Fruit fly (Drosophila melanogaster) whole organism, embryonic: ENCODE measurements around the gene CG13365.
A peak's percentile ranks its signal among the peaks of the same experiment; 100 is the strongest.

Experiments used
- Aef1 ChIP-seq: fragments of 200-800 bp; sonication (Bioruptor generic); IDR thresholded peaks from 3 replicates; pipeline ENCODE4 v1.3.6; 2022; ENCODE audit warnings: missing biosample characterization, missing genetic modification characterization
- Antp ChIP-seq: fragments of 200-800 bp; sonication (Bioruptor generic); optimal IDR thresholded peaks from 3 replicates; lab custom pipeline; 2016; ENCODE audit warnings: missing biosample characterization, missing genetic modification characterization
- CG10654 ChIP-seq: fragments of 200-800 bp; sonication (Bioruptor generic); optimal IDR thresholded peaks from 2 replicates; lab custom pipeline; 2016; ENCODE audit warnings: missing biosample characterization, missing genetic modification characterization
- CG11695 ChIP-seq: fragments of 200-800 bp; sonication (Bioruptor generic); IDR thresholded peaks from 3 replicates; pipeline ENCODE4 v1.3.6; 2022; ENCODE audit warnings: missing biosample characterization, missing genetic modification characterization
- CG14014 ChIP-seq: fragments of 200-800 bp; sonication (Bioruptor generic); IDR thresholded peaks from 2 replicates; pipeline ENCODE4 v1.3.6; 2022; ENCODE audit warnings: missing biosample characterization, missing genetic modification characterization
- CG15514 ChIP-seq: fragments of 200-800 bp; sonication (Bioruptor generic); optimal IDR thresholded peaks from 3 replicates; lab custom pipeline; 2017; ENCODE audit warnings: missing biosample characterization, missing genetic modification characterization, mild to moderate bottlenecking, moderate library complexity, missing genetic modification reagents
- CG1603 ChIP-seq: fragments of 200-800 bp; sonication (Bioruptor generic); optimal IDR thresholded peaks from 2 replicates; lab custom pipeline; 2019; ENCODE audit warnings: missing biosample characterization, mild to moderate bottlenecking, missing genetic modification characterization, moderate library complexity
- CG16813 ChIP-seq: fragments of 200-800 bp; sonication (Bioruptor generic); IDR thresholded peaks from 3 replicates; pipeline ENCODE4 v1.3.6; 2022; ENCODE audit warnings: missing biosample characterization, missing genetic modification characterization; ENCODE audit not compliant: partially characterized antibody
- CG2678 ChIP-seq: fragments of 200-800 bp; sonication (Bioruptor generic); optimal IDR thresholded peaks from 3 replicates; lab custom pipeline; 2019; ENCODE audit warnings: missing biosample characterization, mild to moderate bottlenecking, missing genetic modification characterization, moderate library complexity
- CG2712 ChIP-seq: fragments of 200-800 bp; optimal IDR thresholded peaks from 3 replicates; lab custom pipeline; 2019; ENCODE audit warnings: missing biosample characterization, mild to moderate bottlenecking, missing genetic modification characterization, moderate library complexity
- CG3163 ChIP-seq: fragments of 200-800 bp; sonication (Bioruptor generic); optimal IDR thresholded peaks from 3 replicates; lab custom pipeline; 2016; ENCODE audit warnings: missing biosample characterization, missing genetic modification characterization
- CG3407 ChIP-seq: fragments of 200-800 bp; sonication (Bioruptor generic); optimal IDR thresholded peaks from 2 replicates; lab custom pipeline; 2018; ENCODE audit warnings: missing biosample characterization, mild to moderate bottlenecking, missing genetic modification characterization
- CG34224 ChIP-seq: fragments of 200-800 bp; sonication (Bioruptor generic); IDR thresholded peaks from 3 replicates; pipeline ENCODE4 v1.3.6; 2022; ENCODE audit warnings: missing biosample characterization, missing genetic modification characterization; ENCODE audit not compliant: partially characterized antibody
- CG4360 ChIP-seq: fragments of 200-800 bp; sonication (Bioruptor generic); IDR thresholded peaks from 2 replicates; pipeline ENCODE4 v1.3.6; 2022; ENCODE audit warnings: missing biosample characterization, missing genetic modification characterization
- CG4424 ChIP-seq: fragments of 200-800 bp; sonication (Bioruptor generic); optimal IDR thresholded peaks from 3 replicates; lab custom pipeline; 2016; ENCODE audit warnings: missing biosample characterization, missing genetic modification characterization
- CG4820 ChIP-seq: fragments of 200-800 bp; sonication (Bioruptor generic); optimal IDR thresholded peaks from 3 replicates; lab custom pipeline; 2016; ENCODE audit warnings: missing biosample characterization, missing genetic modification characterization
- CG6813 ChIP-seq: fragments of 200-800 bp; sonication (Bioruptor generic); optimal IDR thresholded peaks from 2 replicates; lab custom pipeline; 2017; ENCODE audit warnings: missing biosample characterization, missing genetic modification characterization, mild to moderate bottlenecking, moderate library complexity, missing genetic modification reagents
- CG6854 ChIP-seq: fragments of 200-800 bp; sonication (Bioruptor generic); optimal IDR thresholded peaks from 3 replicates; lab custom pipeline; 2017; ENCODE audit warnings: missing biosample characterization, mild to moderate bottlenecking, missing genetic modification characterization
- CG9437 ChIP-seq: fragments of 200-800 bp; sonication (Bioruptor generic); optimal IDR thresholded peaks from 2 replicates; lab custom pipeline; 2018; ENCODE audit warnings: missing biosample characterization, mild to moderate bottlenecking, missing genetic modification characterization
- D19B ChIP-seq: fragments of 200-800 bp; sonication (Bioruptor generic); optimal IDR thresholded peaks from 2 replicates; lab custom pipeline; 2017; ENCODE audit warnings: missing biosample characterization, mild to moderate bottlenecking, missing genetic modification characterization
- Deaf1 ChIP-seq: fragments of 200-800 bp; optimal IDR thresholded peaks from 3 replicates; lab custom pipeline; 2019; ENCODE audit warnings: missing biosample characterization, mild to moderate bottlenecking, missing genetic modification characterization, moderate library complexity
- Dfd ChIP-seq, 2 experiments: fragments of >200 bp; optimal IDR thresholded peaks; 2 replicates each; lab custom pipeline; 2017; ENCODE audit warnings: missing biosample characterization in 2 of 2, missing genetic modification characterization in 2 of 2
- Dref ChIP-seq: fragments of 200-800 bp; sonication (Bioruptor generic); IDR thresholded peaks from 2 replicates; pipeline ENCODE4 v1.3.6; 2022; ENCODE audit warnings: missing biosample characterization, missing genetic modification characterization
- E2f2 ChIP-seq: fragments of 200-800 bp; sonication (Bioruptor generic); IDR thresholded peaks from 2 replicates; pipeline ENCODE4 v1.3.6; 2022; ENCODE audit warnings: missing biosample characterization, missing genetic modification characterization
- Eip74EF ChIP-seq, 2 experiments: fragments of 200-800 bp in 1 of 2; fragments of >200 bp in 1 of 2; sonication (Bioruptor generic) in 1 of 2; optimal IDR thresholded peaks; 2 replicates each; lab custom pipeline; 2017 to 2019; ENCODE audit warnings: missing biosample characterization in 2 of 2, missing genetic modification characterization in 2 of 2, mild to moderate bottlenecking in 1 of 2, moderate library complexity in 1 of 2
- Gug ChIP-seq: fragments of 200-800 bp; sonication (Bioruptor generic); IDR thresholded peaks from 4 replicates; pipeline ENCODE4 v1.3.6; 2022; ENCODE audit warnings: missing biosample characterization, missing genetic modification characterization
- Hey ChIP-seq: fragments of 200-800 bp; sonication (Bioruptor generic); optimal IDR thresholded peaks from 3 replicates; lab custom pipeline; 2018; ENCODE audit warnings: missing biosample characterization, mild to moderate bottlenecking, missing genetic modification characterization
- HmgZ ChIP-seq: fragments of 200-800 bp; sonication (Bioruptor generic); optimal IDR thresholded peaks from 2 replicates; lab custom pipeline; 2018; ENCODE audit warnings: missing biosample characterization, mild to moderate bottlenecking, missing genetic modification characterization
- Lpt ChIP-seq: fragments of >200 bp; optimal IDR thresholded peaks from 2 replicates; lab custom pipeline; 2018; ENCODE audit warnings: missing biosample characterization, missing genetic modification characterization
- Side ChIP-seq: fragments of 200-800 bp; sonication (Bioruptor generic); optimal IDR thresholded peaks from 2 replicates; lab custom pipeline; 2016; ENCODE audit warnings: missing biosample characterization, missing genetic modification characterization
- Taf1 ChIP-seq: fragments of 200-800 bp; sonication (Bioruptor generic); IDR thresholded peaks from 2 replicates; pipeline ENCODE4 v1.3.6; 2022; ENCODE audit warnings: missing biosample characterization, missing genetic modification characterization
- Usf ChIP-seq: fragments of 200-800 bp; sonication (Bioruptor generic); optimal IDR thresholded peaks from 2 replicates; lab custom pipeline; 2017; ENCODE audit warnings: missing genotype, missing biosample characterization, missing genetic modification characterization
- amos ChIP-seq: fragments of 200-800 bp; sonication (Bioruptor generic); IDR thresholded peaks from 2 replicates; pipeline ENCODE4 v1.3.6; 2022; ENCODE audit warnings: missing biosample characterization, missing genetic modification characterization; ENCODE audit not compliant: partially characterized antibody
- bbx ChIP-seq: fragments of 200-800 bp; sonication (Bioruptor generic); IDR thresholded peaks from 2 replicates; pipeline ENCODE4 v1.3.6; 2022; ENCODE audit warnings: missing biosample characterization, missing genetic modification characterization; ENCODE audit not compliant: partially characterized antibody
- chinmo ChIP-seq: fragments of 200-800 bp; sonication (Bioruptor generic); IDR thresholded peaks from 4 replicates; pipeline ENCODE4 v1.3.6; 2022; ENCODE audit warnings: missing biosample characterization, missing genetic modification characterization; ENCODE audit not compliant: partially characterized antibody
- croc ChIP-seq: fragments of 200-800 bp; sonication (Bioruptor generic); conservative IDR thresholded peaks from 3 replicates; pipeline ENCODE4 v1.3.6; 2022; ENCODE audit warnings: missing biosample characterization, missing genetic modification characterization
- dmrt99B ChIP-seq: fragments of 200-800 bp; sonication (Bioruptor generic); optimal IDR thresholded peaks from 2 replicates; lab custom pipeline; 2018; ENCODE audit warnings: missing biosample characterization, mild to moderate bottlenecking, missing genetic modification characterization, moderate library complexity
- ems ChIP-seq: fragments of 200-800 bp; sonication (Bioruptor generic); optimal IDR thresholded peaks from 3 replicates; lab custom pipeline; 2016; ENCODE audit warnings: missing biosample characterization, missing genetic modification characterization
- esg ChIP-seq: fragments of 200-800 bp; sonication (Bioruptor generic); conservative IDR thresholded peaks from 2 replicates; pipeline ENCODE4 v1.3.6; 2022; ENCODE audit warnings: missing biosample characterization, missing genetic modification characterization
- gcm ChIP-seq: fragments of 200-800 bp; sonication (Bioruptor generic); optimal IDR thresholded peaks from 2 replicates; lab custom pipeline; 2019; ENCODE audit warnings: missing biosample characterization, mild to moderate bottlenecking, missing genetic modification characterization, moderate library complexity
- gt ChIP-seq: fragments of 200-800 bp; sonication (Bioruptor generic); IDR thresholded peaks from 2 replicates; pipeline ENCODE4 v1.3.6; 2022; ENCODE audit warnings: missing biosample characterization, missing genetic modification characterization
- h ChIP-seq: fragments of >200 bp; optimal IDR thresholded peaks from 2 replicates; lab custom pipeline; 2017
- hbn ChIP-seq: fragments of 200-800 bp; sonication (Bioruptor generic); IDR thresholded peaks from 2 replicates; pipeline ENCODE4 v1.3.6; 2022; ENCODE audit warnings: missing biosample characterization, missing genetic modification characterization; ENCODE audit not compliant: partially characterized antibody
- jing ChIP-seq: fragments of 200-800 bp; sonication (Bioruptor generic); optimal IDR thresholded peaks from 2 replicates; lab custom pipeline; 2018; ENCODE audit warnings: missing biosample characterization, mild to moderate bottlenecking, missing genetic modification characterization
- jumu ChIP-seq: fragments of 200-800 bp; sonication (Bioruptor generic); optimal IDR thresholded peaks from 3 replicates; lab custom pipeline; 2016; ENCODE audit warnings: missing biosample characterization, missing genetic modification characterization
- onecut ChIP-seq: fragments of 200-800 bp; sonication (Bioruptor generic); IDR thresholded peaks from 2 replicates; pipeline ENCODE4 v1.3.6; 2022; ENCODE audit warnings: missing biosample characterization, missing genetic modification characterization
- pho ChIP-seq: fragments of 200-800 bp; sonication (Bioruptor generic); optimal IDR thresholded peaks from 2 replicates; lab custom pipeline; 2016; ENCODE audit warnings: missing biosample characterization, missing genetic modification characterization
- salm ChIP-seq: fragments of 200-800 bp; sonication (Bioruptor generic); optimal IDR thresholded peaks from 2 replicates; lab custom pipeline; 2018; ENCODE audit warnings: missing biosample characterization, mild to moderate bottlenecking, missing genetic modification characterization
- schlank ChIP-seq: fragments of 200-800 bp; sonication (Bioruptor generic); optimal IDR thresholded peaks from 2 replicates; lab custom pipeline; 2018; ENCODE audit warnings: missing biosample characterization, mild to moderate bottlenecking, missing genetic modification characterization
- tna ChIP-seq: fragments of 200-800 bp; sonication (Bioruptor generic); IDR thresholded peaks from 2 replicates; pipeline ENCODE4 v1.3.6; 2022; ENCODE audit warnings: missing biosample characterization, missing genetic modification characterization; ENCODE audit not compliant: partially characterized antibody
- unpg ChIP-seq: fragments of 200-800 bp; sonication (Bioruptor generic); optimal IDR thresholded peaks from 3 replicates; lab custom pipeline; 2018; ENCODE audit warnings: missing biosample characterization, mild to moderate bottlenecking, missing genetic modification characterization, moderate library complexity
- vfl ChIP-seq: fragments of 200-800 bp; sonication (Bioruptor generic); optimal IDR thresholded peaks from 2 replicates; lab custom pipeline; 2016; ENCODE audit warnings: missing biosample characterization, missing genetic modification characterization

The CG13365 gene

DNA sequence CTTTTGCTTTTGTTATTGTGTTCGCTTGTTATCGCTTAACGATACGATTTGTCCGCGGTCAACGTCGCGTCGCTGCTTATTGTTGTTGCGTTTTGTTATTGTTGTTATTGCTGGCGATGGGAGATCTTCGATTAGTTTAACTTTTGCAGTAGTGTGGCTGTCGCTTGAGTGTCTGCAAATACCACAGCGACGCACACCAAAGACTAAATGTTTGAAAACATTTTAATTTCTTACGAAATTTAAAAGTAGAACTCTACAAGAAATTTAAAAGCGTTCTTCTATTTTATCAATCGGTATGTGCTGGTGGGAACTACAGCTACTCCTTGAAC, 949 bp downstream of the CG13365 start, which contains the start of gene spdi (continued):
- TF ChIP-seq CG2678 (tag; lab: Kevin White, UChicago) (no peak), Side (GFP tag; lab: Kevin White, UChicago) (no peak), Gug (GFP tag; lab: Robert Waterston, UW) (no peak), CG3407 (no peak), Aef1 (GFP tag; lab: Robert Waterston, UW) (peak; percentile 65), salm (tag; lab: Kevin White, UChicago) (no peak), CG15514 (GFP tag; lab: Kevin White, UChicago) (peak; percentile 61), unpg (GFP tag; lab: Kevin White, UChicago) (no peak), ems (no peak), CG4820 (GFP tag; lab: Kevin White, UChicago) (no peak), CG11695 (GFP tag; lab: Robert Waterston, UW) (no peak), CG14014 (GFP tag; lab: Robert Waterston, UW) (no peak), pho (no peak), Dfd (GFP tag; optimal IDR thresholded peaks at IDR 0.05; lab: Kevin White, UChicago) (no peak), amos (GFP tag; lab: Robert Waterston, UW) (peak; percentile 48; the same call in 1 of the 2 replicates), CG16813 (no peak; the same call in 2 of the 3 replicates), hbn (GFP tag; lab: Robert Waterston, UW) (peak; percentile 49; the same call in 1 of the 2 replicates), CG6854 (GFP tag; lab: Kevin White, UChicago) (no peak), HmgZ (tag; lab: Kevin White, UChicago) (peak; percentile 19), tna (GFP tag; lab: Robert Waterston, UW) (no peak), gcm (no peak), Eip74EF (GFP tag; optimal IDR thresholded peaks at IDR 0.05; lab: Kevin White, UChicago) (no peak), Deaf1 (tag; lab: Kevin White, UChicago) (peak; percentile 50), jumu (GFP tag; lab: Kevin White, UChicago) (no peak), onecut (GFP tag; lab: Robert Waterston, UW) (no peak), h (lab: Kevin White, UChicago) (no peak), CG9437 (GFP tag; lab: Kevin White, UChicago) (no peak), CG1603 (tag; lab: Kevin White, UChicago) (peak; percentile 38), croc (GFP tag; lab: Robert Waterston, UW) (no peak), esg (no peak), CG2712 (tag; lab: Kevin White, UChicago) (no peak), chinmo (GFP tag; lab: Robert Waterston, UW) (peak; percentile 74; the same call in 1 of the 4 replicates), Lpt (no peak), Dref (GFP tag; lab: Robert Waterston, UW) (peak; percentile 68), dmrt99B (tag; lab: Kevin White, UChicago) (no peak), Hey (tag; lab: Kevin White, UChicago) (no peak), schlank (tag; lab: Kevin White, UChicago) (no peak), E2f2 (GFP tag; lab: Robert Waterston, UW) (peak; percentile 66), D19B (GFP tag; lab: Kevin White, UChicago) (no peak), Antp (GFP tag; lab: Kevin White, UChicago) (no peak), CG4424 (no peak), CG3163 (GFP tag; lab: Kevin White, UChicago) (no peak), Usf (GFP tag; lab: Kevin White, UChicago) (no peak), CG6813 (GFP tag; lab: Kevin White, UChicago) (no peak), Taf1 (GFP tag; lab: Robert Waterston, UW) (no peak), CG34224 (GFP tag; lab: Robert Waterston, UW) (peak; percentile 40; the same call in 1 of the 3 replicates), CG4360 (peak; percentile 90), gt (GFP tag; lab: Robert Waterston, UW) (no peak), CG10654 (no peak), bbx (GFP tag; lab: Robert Waterston, UW) (peak; percentile 40), jing (no peak), vfl (GFP tag; lab: Kevin White, UChicago) (no peak)
